Fruit fly (Drosophila melanogaster) whole organism, embryonic: Measurements from ENCODE around the gene teq.

Experiments
- Ada2b ChIP-seq: fragments of 200-800 bp; sonication (Bioruptor generic); IDR thresholded peaks from 2 replicates; pipeline ENCODE4 v1.3.6; 2022; ENCODE audit warnings: missing biosample characterization, missing genetic modification characterization
- CG10654 ChIP-seq: fragments of 200-800 bp; sonication (Bioruptor generic); optimal IDR thresholded peaks from 2 replicates; lab custom pipeline; 2016; ENCODE audit warnings: missing biosample characterization, missing genetic modification characterization
- CG1233 ChIP-seq: fragments of 200-800 bp; sonication (Bioruptor generic); optimal IDR thresholded peaks from 4 replicates; lab custom pipeline; 2018; ENCODE audit warnings: missing biosample characterization, mild to moderate bottlenecking, missing genetic modification characterization
- CG12391 ChIP-seq: fragments of 200-800 bp; sonication (Bioruptor generic); optimal IDR thresholded peaks from 3 replicates; lab custom pipeline; 2018; ENCODE audit warnings: missing biosample characterization, mild to moderate bottlenecking, missing genetic modification characterization, moderate library complexity
- CG13775 ChIP-seq: fragments of 200-800 bp; sonication (Bioruptor generic); optimal IDR thresholded peaks from 3 replicates; lab custom pipeline; 2017; ENCODE audit warnings: missing biosample characterization, mild to moderate bottlenecking, missing genetic modification characterization
- CG14441 ChIP-seq: fragments of 200-800 bp; sonication (Bioruptor generic); IDR thresholded peaks from 2 replicates; pipeline ENCODE4 v1.3.6; 2022; ENCODE audit warnings: missing biosample characterization, missing genetic modification characterization
- CG15479 ChIP-seq: fragments of 200-800 bp; sonication (Bioruptor generic); optimal IDR thresholded peaks from 3 replicates; lab custom pipeline; 2019; ENCODE audit warnings: missing biosample characterization, mild to moderate bottlenecking, missing genetic modification characterization, moderate library complexity
- CG16815 ChIP-seq: fragments of 200-800 bp; sonication (Bioruptor generic); optimal IDR thresholded peaks from 3 replicates; lab custom pipeline; 2017; ENCODE audit warnings: missing biosample characterization, mild to moderate bottlenecking, missing genetic modification characterization
- CG17328 ChIP-seq: fragments of 200-800 bp; sonication (Bioruptor generic); IDR thresholded peaks from 2 replicates; pipeline ENCODE4 v1.3.6; 2022; ENCODE audit warnings: missing biosample characterization, missing genetic modification characterization
- CG17359 ChIP-seq: fragments of 200-800 bp; sonication (Bioruptor generic); optimal IDR thresholded peaks from 3 replicates; lab custom pipeline; 2018; ENCODE audit warnings: missing biosample characterization, mild to moderate bottlenecking, missing genetic modification characterization, moderate library complexity
- CG17612 ChIP-seq: fragments of 200-800 bp; sonication (Bioruptor generic); IDR thresholded peaks from 2 replicates; pipeline ENCODE4 v1.3.6; 2022; ENCODE audit warnings: missing biosample characterization, missing genetic modification characterization
- CG17802 ChIP-seq: fragments of 200-800 bp; sonication (Bioruptor generic); optimal IDR thresholded peaks from 2 replicates; lab custom pipeline; 2018; ENCODE audit warnings: missing biosample characterization, mild to moderate bottlenecking, missing genetic modification characterization, moderate library complexity
- CG31224 ChIP-seq: fragments of 200-800 bp; sonication (Bioruptor generic); IDR thresholded peaks from 2 replicates; pipeline ENCODE4 v1.3.6; 2022; ENCODE audit warnings: missing biosample characterization, missing genetic modification characterization
- CG4282 ChIP-seq: fragments of 200-800 bp; sonication (Bioruptor generic); optimal IDR thresholded peaks from 2 replicates; lab custom pipeline; 2016; ENCODE audit warnings: missing biosample characterization, missing genetic modification characterization
- CG7271 ChIP-seq: fragments of 200-800 bp; sonication (Bioruptor generic); optimal IDR thresholded peaks from 2 replicates; lab custom pipeline; 2018; ENCODE audit warnings: missing biosample characterization, mild to moderate bottlenecking, missing genetic modification characterization, moderate library complexity
- CG7372 ChIP-seq: fragments of 200-800 bp; sonication (Bioruptor generic); IDR thresholded peaks from 2 replicates; pipeline ENCODE4 v1.3.6; 2022; ENCODE audit warnings: missing biosample characterization, missing genetic modification characterization
- CG7928 ChIP-seq: fragments of 200-800 bp; sonication (Bioruptor generic); optimal IDR thresholded peaks from 2 replicates; lab custom pipeline; 2017; ENCODE audit warnings: missing biosample characterization, mild to moderate bottlenecking, missing genetic modification characterization
- CG8290 ChIP-seq, 3 experiments: fragments of 200-800 bp; sonication (Bioruptor generic); optimal IDR thresholded peaks; 2 replicates each; lab custom pipeline; 2016 to 2019; ENCODE audit warnings: missing biosample characterization in 3 of 3, missing genetic modification characterization in 3 of 3, mild to moderate bottlenecking in 2 of 3, moderate library complexity in 1 of 3
- CG9215 ChIP-seq: fragments of 200-800 bp; sonication (Bioruptor generic); IDR thresholded peaks from 2 replicates; pipeline ENCODE4 v1.3.6; 2022; ENCODE audit warnings: missing biosample characterization, missing genetic modification characterization
- Chrac-16 ChIP-seq: fragments of 200-800 bp; sonication (Bioruptor generic); optimal IDR thresholded peaks from 3 replicates; lab custom pipeline; 2016; ENCODE audit warnings: missing biosample characterization, missing genetic modification characterization
- CoRest ChIP-seq: fragments of 200-800 bp; sonication (Bioruptor generic); optimal IDR thresholded peaks from 3 replicates; lab custom pipeline; 2018; ENCODE audit warnings: missing biosample characterization, mild to moderate bottlenecking, missing genetic modification characterization, moderate library complexity
- Doc2 ChIP-seq: fragments of 200-800 bp; sonication (Bioruptor generic); IDR thresholded peaks from 2 replicates; pipeline ENCODE4 v1.3.6; 2022; ENCODE audit warnings: missing biosample characterization, missing genetic modification characterization
- Drgx ChIP-seq: fragments of 200-800 bp; sonication (Bioruptor generic); IDR thresholded peaks from 2 replicates; pipeline ENCODE4 v1.3.6; 2022; ENCODE audit warnings: missing biosample characterization, missing genetic modification characterization
- Fer1 ChIP-seq: fragments of 200-800 bp; sonication (Bioruptor generic); optimal IDR thresholded peaks from 2 replicates; lab custom pipeline; 2017; ENCODE audit warnings: missing biosample characterization, mild to moderate bottlenecking, missing genetic modification characterization
- Hr51 ChIP-seq, 2 experiments: fragments of 200-800 bp; sonication (Bioruptor generic); optimal IDR thresholded peaks; 2 replicates in 1 of 2; 3 replicates in 1 of 2; lab custom pipeline; 2016 to 2018; ENCODE audit warnings: missing biosample characterization in 2 of 2, missing genetic modification characterization in 2 of 2, mild to moderate bottlenecking in 1 of 2, moderate library complexity in 1 of 2
- Max ChIP-seq: fragments of 200-800 bp; sonication (Bioruptor generic); optimal IDR thresholded peaks from 2 replicates; lab custom pipeline; 2016; ENCODE audit warnings: missing biosample characterization, mild to moderate bottlenecking, missing genetic modification characterization
- Myb ChIP-seq: fragments of 200-800 bp; sonication (Bioruptor generic); optimal IDR thresholded peaks from 2 replicates; lab custom pipeline; 2016; ENCODE audit warnings: missing biosample characterization, missing genetic modification characterization
- NC2β ChIP-seq: fragments of 200-800 bp; sonication (Bioruptor generic); optimal IDR thresholded peaks from 2 replicates; lab custom pipeline; 2016; ENCODE audit warnings: missing biosample characterization, missing genetic modification characterization
- NfI ChIP-seq: fragments of 200-800 bp; sonication (Bioruptor generic); optimal IDR thresholded peaks from 3 replicates; lab custom pipeline; 2018; ENCODE audit warnings: missing biosample characterization, mild to moderate bottlenecking, missing genetic modification characterization, moderate library complexity
- Sox102F ChIP-seq: fragments of 200-800 bp; sonication (Bioruptor generic); optimal IDR thresholded peaks from 2 replicates; lab custom pipeline; 2018; ENCODE audit warnings: missing biosample characterization, mild to moderate bottlenecking, missing genetic modification characterization, moderate library complexity
- az2 ChIP-seq: fragments of 200-800 bp; sonication (Bioruptor generic); optimal IDR thresholded peaks from 3 replicates; lab custom pipeline; 2016; ENCODE audit warnings: missing biosample characterization, missing genetic modification characterization
- bab2 ChIP-seq: fragments of 200-800 bp; sonication (Bioruptor generic); optimal IDR thresholded peaks from 2 replicates; lab custom pipeline; 2016; ENCODE audit warnings: missing biosample characterization, missing genetic modification characterization
- bsh ChIP-seq, 2 experiments: fragments of 200-800 bp; sonication (Bioruptor generic); optimal IDR thresholded peaks; 2 replicates each; lab custom pipeline; 2017 to 2018; ENCODE audit warnings: mild to moderate bottlenecking in 2 of 2, missing biosample characterization in 2 of 2, missing genetic modification characterization in 2 of 2, moderate library complexity in 1 of 2
- caup ChIP-seq: fragments of 200-800 bp; sonication (Bioruptor generic); optimal IDR thresholded peaks from 3 replicates; lab custom pipeline; 2017; ENCODE audit warnings: missing biosample characterization, mild to moderate bottlenecking, missing genetic modification characterization, moderate library complexity; ENCODE audit not compliant: severe bottlenecking
- dmrt99B ChIP-seq: fragments of 200-800 bp; sonication (Bioruptor generic); optimal IDR thresholded peaks from 2 replicates; lab custom pipeline; 2018; ENCODE audit warnings: missing biosample characterization, mild to moderate bottlenecking, missing genetic modification characterization, moderate library complexity
- en ChIP-seq: fragments of 200-800 bp; sonication (Bioruptor generic); optimal IDR thresholded peaks from 2 replicates; lab custom pipeline; 2016; ENCODE audit warnings: missing biosample characterization, missing genetic modification characterization
- gcm ChIP-seq: fragments of 200-800 bp; sonication (Bioruptor generic); optimal IDR thresholded peaks from 2 replicates; lab custom pipeline; 2019; ENCODE audit warnings: missing biosample characterization, mild to moderate bottlenecking, missing genetic modification characterization, moderate library complexity
- grn ChIP-seq: fragments of 200-800 bp; sonication (Bioruptor generic); optimal IDR thresholded peaks from 3 replicates; lab custom pipeline; 2017; ENCODE audit warnings: missing biosample characterization, missing genetic modification characterization
- her ChIP-seq: fragments of 200-800 bp; sonication (Bioruptor generic); optimal IDR thresholded peaks from 2 replicates; lab custom pipeline; 2016; ENCODE audit warnings: missing biosample characterization, missing genetic modification characterization
- hth ChIP-seq: fragments of >200 bp; optimal IDR thresholded peaks from 2 replicates; lab custom pipeline; 2017; ENCODE audit warnings: inconsistent platforms
- kah ChIP-seq: fragments of 200-800 bp; sonication (Bioruptor generic); optimal IDR thresholded peaks from 2 replicates; lab custom pipeline; 2018; ENCODE audit warnings: missing biosample characterization, mild to moderate bottlenecking, missing genetic modification characterization
- mld ChIP-seq: fragments of 200-800 bp; sonication (Bioruptor generic); IDR thresholded peaks from 3 replicates; pipeline ENCODE4 v1.3.6; 2022; ENCODE audit warnings: missing biosample characterization, missing genetic modification characterization; ENCODE audit not compliant: partially characterized antibody
- nerfin-1 ChIP-seq: fragments of 200-800 bp; sonication (Bioruptor generic); optimal IDR thresholded peaks from 3 replicates; lab custom pipeline; 2019; ENCODE audit warnings: missing biosample characterization, mild to moderate bottlenecking, missing genetic modification characterization, moderate library complexity
- pho ChIP-seq: fragments of 200-800 bp; sonication (Bioruptor generic); optimal IDR thresholded peaks from 2 replicates; lab custom pipeline; 2016; ENCODE audit warnings: missing biosample characterization, missing genetic modification characterization
- sc ChIP-seq, 3 experiments: fragments of >200 bp in 2 of 3; fragments of 200-800 bp in 1 of 3; sonication (Bioruptor generic) in 1 of 3; optimal IDR thresholded peaks; 2 replicates in 2 of 3; 3 replicates in 1 of 3; lab custom pipeline; 2017; ENCODE audit warnings: mild to moderate bottlenecking in 1 of 3, missing biosample characterization in 1 of 3, missing genetic modification characterization in 1 of 3, missing genetic modification reagents in 1 of 3
- slbo ChIP-seq: fragments of 200-800 bp; sonication (Bioruptor generic); IDR thresholded peaks from 2 replicates; pipeline ENCODE4 v1.3.6; 2022; ENCODE audit warnings: missing biosample characterization, missing genetic modification characterization
- so ChIP-seq: fragments of 200-800 bp; sonication (Bioruptor generic); IDR thresholded peaks from 3 replicates; pipeline ENCODE4 v1.3.6; 2022; ENCODE audit warnings: missing biosample characterization, missing genetic modification characterization
- ssp ChIP-seq: fragments of 200-800 bp; sonication (Bioruptor generic); IDR thresholded peaks from 2 replicates; pipeline ENCODE4 v1.3.6; 2022; ENCODE audit warnings: missing biosample characterization, missing genetic modification characterization
- stc ChIP-seq: fragments of 200-800 bp; sonication (Bioruptor generic); IDR thresholded peaks from 2 replicates; pipeline ENCODE4 v1.3.6; 2022; ENCODE audit warnings: missing biosample characterization, missing genetic modification characterization
- vvl ChIP-seq: fragments of 200-800 bp; sonication (Bioruptor generic); IDR thresholded peaks from 2 replicates; pipeline ENCODE4 v1.3.6; 2022; ENCODE audit warnings: missing biosample characterization, missing genetic modification characterization

The teq gene

dm6 chr3L:9065997-9066441, 8.4 kb upstream of the teq start, which contains the start of gene Argk1 (continued):
- no peak for TF ChIP-seq CG1233
- TF ChIP-seq CG4282 (GFP tag; lab: Kevin White, UChicago): no peak
- TF ChIP-seq grn (GFP tag; lab: Kevin White, UChicago): no peak
- TF ChIP-seq CG17328: no peak
- TF ChIP-seq CG12391 (tag; lab: Kevin White, UChicago): peak; percentile 71
- no peak for TF ChIP-seq gcm (GFP tag; lab: Kevin White, UChicago)
- peak; percentile 53 for TF ChIP-seq Fer1 (GFP tag; lab: Kevin White, UChicago)
- peak; percentile 51; the same call in 1 of the 3 replicates for TF ChIP-seq so (GFP tag; lab: Robert Waterston, UW)
- TF ChIP-seq caup (GFP tag; lab: Kevin White, UChicago): peak; percentile 61
- no peak for TF ChIP-seq CG10654 (GFP tag; lab: Kevin White, UChicago)
- TF ChIP-seq hth (lab: Kevin White, UChicago): no peak
- TF ChIP-seq Max: no peak
- TF ChIP-seq kah (GFP tag; lab: Kevin White, UChicago): no peak
- peak; percentile 48; the same call in 1 of the 2 replicates for TF ChIP-seq stc (GFP tag; lab: Robert Waterston, UW)
- no peak for TF ChIP-seq mld (GFP tag; lab: Robert Waterston, UW)
- peak; percentile 43 for TF ChIP-seq NfI (GFP tag; lab: Kevin White, UChicago)
- peak; percentile 27 for TF ChIP-seq az2
- peak; percentile 74 for TF ChIP-seq CoRest
- TF ChIP-seq sc (optimal IDR thresholded peaks at IDR 0.05; lab: Kevin White, UChicago): no peak
- no peak for TF ChIP-seq sc (GFP tag; optimal IDR thresholded peaks at IDR 0.05; lab: Kevin White, UChicago)
- TF ChIP-seq Sox102F (GFP tag; lab: Kevin White, UChicago): peak; percentile 71
- TF ChIP-seq slbo (GFP tag; lab: Robert Waterston, UW): peak; percentile 86
- no peak for TF ChIP-seq NC2β (GFP tag; lab: Kevin White, UChicago)
- TF ChIP-seq Hr51 (GFP tag; optimal IDR thresholded peaks at IDR 0.05; lab: Kevin White, UChicago): peak; percentile 3 to 82
- no peak for TF ChIP-seq CG17359
- TF ChIP-seq CG17612: no peak
- TF ChIP-seq bsh (GFP tag; optimal IDR thresholded peaks at IDR 0.05; lab: Kevin White, UChicago): peak in 1 of 2 experiments; percentile 28
- no peak; the same call in 1 of the 2 replicates for TF ChIP-seq ssp (GFP tag; lab: Robert Waterston, UW)
- TF ChIP-seq CG7271 (tag; lab: Kevin White, UChicago): no peak
- TF ChIP-seq vvl (GFP tag; lab: Robert Waterston, UW): 0 out of 2 replicates have a peak, but pooled peaks have one; percentile 26
- peak; percentile 70 for TF ChIP-seq dmrt99B (tag; lab: Kevin White, UChicago)
- no peak for TF ChIP-seq en
- no peak for TF ChIP-seq CG17802
- TF ChIP-seq CG16815 (GFP tag; lab: Kevin White, UChicago): peak; percentile 11
- TF ChIP-seq Ada2b: no peak
- peak; percentile 51 for TF ChIP-seq CG14441 (GFP tag; lab: Robert Waterston, UW)
- no peak for TF ChIP-seq nerfin-1 (tag; lab: Kevin White, UChicago)
- TF ChIP-seq Doc2 (GFP tag; lab: Robert Waterston, UW): no peak
- no peak for TF ChIP-seq Myb (GFP tag; lab: Kevin White, UChicago)
- no peak for TF ChIP-seq bab2 (GFP tag; lab: Kevin White, UChicago)
- TF ChIP-seq Chrac-16: peak; percentile 44
- no peak for TF ChIP-seq CG15479
- peak; percentile 68 for TF ChIP-seq CG9215
- TF ChIP-seq CG31224 (GFP tag; lab: Robert Waterston, UW): 0 out of 2 replicates have a peak, but pooled peaks have one; percentile 31
- TF ChIP-seq CG13775: peak; percentile 28
- TF ChIP-seq Drgx: peak; percentile 87
- TF ChIP-seq CG8290 (GFP tag; optimal IDR thresholded peaks at IDR 0.05; lab: Kevin White, UChicago): no peak
- peak in 1 of 2 experiments; percentile 49 for TF ChIP-seq CG8290 (tag; optimal IDR thresholded peaks at IDR 0.05; lab: Kevin White, UChicago)
- TF ChIP-seq CG7372 (GFP tag; lab: Robert Waterston, UW): no peak
- TF ChIP-seq her (GFP tag; lab: Kevin White, UChicago): no peak
- TF ChIP-seq pho (GFP tag; lab: Kevin White, UChicago): peak; percentile 1
- no peak for TF ChIP-seq CG7928 (GFP tag; lab: Kevin White, UChicago)
